Worm (Caenorhabditis elegans): ENCODE data around the gene Y15E3A.3.

ce11 chrX:15317146-15317545 is 8.5 kb downstream of the Y15E3A.3 start, which contains the start of gene glb-28:
- no peak for TF ChIP-seq snpc-4 (tag; optimal IDR thresholded peaks at IDR 0.05)
- TF ChIP-seq egl-5 (tag; optimal IDR thresholded peaks at IDR 0.05), result no peak
- TF ChIP-seq nhr-11 (tag; optimal IDR thresholded peaks at IDR 0.05), result no peak
- TF ChIP-seq nhr-76 (tag; optimal IDR thresholded peaks at IDR 0.05), result no peak
- no peak for TF ChIP-seq ceh-82 (tag; optimal IDR thresholded peaks at IDR 0.05)
- TF ChIP-seq lin-39 (tag; optimal IDR thresholded peaks at IDR 0.05), result no peak
- TF ChIP-seq nhr-237 (tag; optimal IDR thresholded peaks at IDR 0.05), result no peak
- no peak for TF ChIP-seq nhr-77 (tag; optimal IDR thresholded peaks at IDR 0.05)
